Fruit fly (Drosophila melanogaster): ENCODE measurements around the gene CG15599.

Gene CG15599

dm6 chrX:15701047-15701446, 12.4 kb upstream of the CG15599 start, which contains the start of gene CG9240:
CG9240 (minus strand) TSS chrX:15701259.
- TF ChIP-seq sv (GFP tag; optimal IDR thresholded peaks at IDR 0.05) (no peak), rgr (GFP tag; optimal IDR thresholded peaks at IDR 0.05) (peak; percentile 48)

dm6 chrX:15697581-15698208, 9.0 kb upstream of the CG15599 start:
- TF ChIP-seq HLH106 (tag; optimal IDR thresholded peaks at IDR 0.05) (peak; percentile 88), sv (GFP tag; optimal IDR thresholded peaks at IDR 0.05) (peak; percentile 77), Rel (GFP tag; optimal IDR thresholded peaks at IDR 0.05) (peak; percentile 69), Rel (tag; optimal IDR thresholded peaks at IDR 0.05) (peak; percentile 43), dsf (GFP tag; optimal IDR thresholded peaks at IDR 0.05; ENCODE audit: borderline replicate concordance) (no peak), pan (optimal IDR thresholded peaks at IDR 0.05) (no peak), fru (GFP tag; optimal IDR thresholded peaks at IDR 0.05) (peak; percentile 87), foxo (GFP tag; optimal IDR thresholded peaks at IDR 0.05) (peak in 1 of 2 experiments; percentile 95), dmrt93B (GFP tag; optimal IDR thresholded peaks at IDR 0.05) (peak; percentile 85), Vsx2 (GFP tag; optimal IDR thresholded peaks at IDR 0.05; ENCODE audit: partially characterized antibody) (no peak), Hr78 (GFP tag; optimal IDR thresholded peaks at IDR 0.05) (no peak), N (GFP tag; optimal IDR thresholded peaks at IDR 0.05) (no peak), Sp1 (GFP tag; optimal IDR thresholded peaks at IDR 0.05) (peak; percentile 88), sage (GFP tag; optimal IDR thresholded peaks at IDR 0.05) (peak; percentile 74), OdsH (GFP tag; optimal IDR thresholded peaks at IDR 0.05) (peak; percentile 84), Hnf4 (GFP tag; optimal IDR thresholded peaks at IDR 0.05) (peak; percentile 71), Dfd (GFP tag; optimal IDR thresholded peaks at IDR 0.05) (no peak), CrebA (GFP tag; optimal IDR thresholded peaks at IDR 0.05; ENCODE audit: borderline replicate concordance) (no peak), Dif (GFP tag; optimal IDR thresholded peaks at IDR 0.05; ENCODE audit: partially characterized antibody) (no peak), CG32264 (GFP tag; optimal IDR thresholded peaks at IDR 0.05) (peak; percentile 20), br (GFP tag; optimal IDR thresholded peaks at IDR 0.05) (peak; percentile 70), Hr83 (GFP tag; optimal IDR thresholded peaks at IDR 0.05; ENCODE audit: poor library complexity, severe bottlenecking) (no peak), rgr (GFP tag; optimal IDR thresholded peaks at IDR 0.05) (peak; percentile 92), ey (GFP tag; optimal IDR thresholded peaks at IDR 0.05) (peak; percentile 61), CG9705 (GFP tag; optimal IDR thresholded peaks at IDR 0.05) (peak; percentile 70), Jra (GFP tag; optimal IDR thresholded peaks at IDR 0.05) (peak; percentile 49), Abd-B (GFP tag; optimal IDR thresholded peaks at IDR 0.05) (no peak), dl (GFP tag; optimal IDR thresholded peaks at IDR 0.05; ENCODE audit: insufficient read depth in 1 of 2, partially characterized antibody in 2 of 2) (no peak), psq (GFP tag; optimal IDR thresholded peaks at IDR 0.05) (peak; percentile 73), h (GFP tag; optimal IDR thresholded peaks at IDR 0.05) (peak; percentile 90), lola (GFP tag; optimal IDR thresholded peaks at IDR 0.05) (no peak), Mio (GFP tag; optimal IDR thresholded peaks at IDR 0.05) (no peak), jim (GFP tag; optimal IDR thresholded peaks at IDR 0.05) (no peak), GATAd (GFP tag; optimal IDR thresholded peaks at IDR 0.05) (no peak), brk (GFP tag; optimal IDR thresholded peaks at IDR 0.05) (no peak), Myc (optimal IDR thresholded peaks at IDR 0.05) (peak; percentile 59), tai (GFP tag; optimal IDR thresholded peaks at IDR 0.05) (no peak), usp (GFP tag; optimal IDR thresholded peaks at IDR 0.05) (no peak), woc (GFP tag; optimal IDR thresholded peaks at IDR 0.05) (peak; percentile 33)
